Worm (Caenorhabditis elegans) whole organism, L3 larva: ENCODE results near the gene pafo-1.
A peak's percentile ranks its signal among the peaks of the same experiment; 100 is the strongest.

Experiments used
- R02D3.7 ChIP-seq: fragments of 150-350 bp; optimal IDR thresholded peaks from 2 replicates; lab custom pipeline; 2014; ENCODE audit warnings: missing biosample characterization, missing genetic modification characterization
- ZK546.5 ChIP-seq: sonication (generic microtip); optimal IDR thresholded peaks from 2 replicates; lab custom pipeline; 2017; ENCODE audit warnings: missing biosample characterization, missing genetic modification characterization
- ceh-28 ChIP-seq: fragments of 150-350 bp; optimal IDR thresholded peaks from 2 replicates; lab custom pipeline; 2014; ENCODE audit warnings: missing biosample characterization, missing genetic modification reagents, missing genetic modification characterization
- ceh-82 ChIP-seq: fragments of 150-350 bp; optimal IDR thresholded peaks from 2 replicates; lab custom pipeline; 2014; ENCODE audit warnings: missing biosample characterization, missing genetic modification characterization
- ceh-9 ChIP-seq: sonication (generic microtip); optimal IDR thresholded peaks from 2 replicates; lab custom pipeline; 2018; ENCODE audit warnings: missing biosample characterization, missing genetic modification characterization
- daf-12 ChIP-seq: fragments of 150-350 bp; optimal IDR thresholded peaks from 2 replicates; lab custom pipeline; 2014; ENCODE audit warnings: missing biosample characterization, missing genetic modification reagents, missing genetic modification characterization
- egl-5 ChIP-seq: fragments of 150-350 bp; optimal IDR thresholded peaks from 2 replicates; lab custom pipeline; 2017; ENCODE audit warnings: missing biosample characterization, missing genetic modification reagents, missing genetic modification characterization, inconsistent platforms
- elt-1 ChIP-seq: fragments of 150-350 bp; optimal IDR thresholded peaks from 2 replicates; lab custom pipeline; 2014; ENCODE audit warnings: missing biosample characterization, missing genetic modification characterization
- elt-2 ChIP-seq: sonication (generic microtip); optimal IDR thresholded peaks from 2 replicates; lab custom pipeline; 2016; ENCODE audit warnings: missing genetic modification reagents, mild to moderate bottlenecking, missing genetic modification characterization, missing compliant biosample characterization
- fkh-10 ChIP-seq: sonication (generic microtip); optimal IDR thresholded peaks from 2 replicates; lab custom pipeline; 2017; ENCODE audit warnings: missing biosample characterization, missing genetic modification reagents, missing genetic modification characterization
- fkh-2 ChIP-seq: fragments of 150-350 bp; optimal IDR thresholded peaks from 2 replicates; lab custom pipeline; 2014; ENCODE audit warnings: missing biosample characterization, missing genetic modification reagents, missing genetic modification characterization
- hmg-11 ChIP-seq: sonication (generic microtip); optimal IDR thresholded peaks from 2 replicates; lab custom pipeline; 2016; ENCODE audit warnings: missing genetic modification characterization, missing compliant biosample characterization
- jun-1 ChIP-seq: fragments of 150-350 bp; optimal IDR thresholded peaks from 2 replicates; lab custom pipeline; 2014; ENCODE audit warnings: missing biosample characterization, missing genetic modification reagents, missing genetic modification characterization
- lin-15B ChIP-seq: fragments of 150-350 bp; optimal IDR thresholded peaks from 2 replicates; lab custom pipeline; 2014; ENCODE audit warnings: missing biosample characterization, missing genetic modification characterization
- lin-39 ChIP-seq: fragments of 150-350 bp; optimal IDR thresholded peaks from 2 replicates; lab custom pipeline; 2018; ENCODE audit warnings: missing biosample characterization, missing genetic modification reagents, missing genetic modification characterization
- lsy-12 ChIP-seq: sonication (generic microtip); optimal IDR thresholded peaks from 2 replicates; lab custom pipeline; 2016; ENCODE audit warnings: mild to moderate bottlenecking, missing genetic modification characterization, missing compliant biosample characterization
- mdl-1 ChIP-seq: fragments of 150-350 bp; optimal IDR thresholded peaks from 2 replicates; lab custom pipeline; 2014; ENCODE audit warnings: missing biosample characterization, missing genetic modification characterization
- nfya-1 ChIP-seq: sonication (generic microtip); optimal IDR thresholded peaks from 2 replicates; lab custom pipeline; 2017; ENCODE audit warnings: missing genetic modification characterization, mild to moderate bottlenecking, missing compliant biosample characterization, antibody characterized with exemption, moderate library complexity; ENCODE audit not compliant: insufficient read depth
- nhr-23 ChIP-seq: fragments of 150-350 bp; optimal IDR thresholded peaks from 2 replicates; lab custom pipeline; 2014; ENCODE audit warnings: missing biosample characterization, missing genetic modification reagents, missing genetic modification characterization
- nhr-25 ChIP-seq: sonication (generic microtip); optimal IDR thresholded peaks from 2 replicates; lab custom pipeline; 2017; ENCODE audit warnings: missing biosample characterization, missing genetic modification characterization
- nhr-43 ChIP-seq: sonication (generic microtip); optimal IDR thresholded peaks from 2 replicates; lab custom pipeline; 2016; ENCODE audit warnings: mild to moderate bottlenecking, missing genetic modification characterization, missing compliant biosample characterization; ENCODE audit not compliant: poor library complexity, severe bottlenecking
- pha-4 ChIP-seq: fragments of 150-350 bp; optimal IDR thresholded peaks from 2 replicates; lab custom pipeline; 2014; ENCODE audit warnings: missing biosample characterization, missing genetic modification reagents, missing genetic modification characterization
- pqm-1 ChIP-seq: fragments of 150-350 bp; optimal IDR thresholded peaks from 2 replicates; lab custom pipeline; 2017; ENCODE audit warnings: missing biosample characterization, missing genetic modification characterization, inconsistent platforms
- sea-2 ChIP-seq: fragments of 150-350 bp; sonication (generic microtip); optimal IDR thresholded peaks from 4 replicates; lab custom pipeline; 2014; ENCODE audit warnings: missing biosample characterization, missing genetic modification reagents, missing genetic modification characterization
- skn-1 ChIP-seq: fragments of 150-350 bp; optimal IDR thresholded peaks from 2 replicates; lab custom pipeline; 2014; ENCODE audit warnings: missing biosample characterization, missing genetic modification characterization
- snpc-4 ChIP-seq: fragments of 150-350 bp; optimal IDR thresholded peaks from 2 replicates; lab custom pipeline; 2014; ENCODE audit warnings: missing biosample characterization, missing genetic modification characterization
- tbx-2 ChIP-seq: sonication (generic microtip); optimal IDR thresholded peaks from 2 replicates; lab custom pipeline; 2016; ENCODE audit warnings: mild to moderate bottlenecking, missing genetic modification characterization, missing compliant biosample characterization
- unc-39 ChIP-seq: sonication (generic microtip); optimal IDR thresholded peaks from 4 replicates; lab custom pipeline; 2017; ENCODE audit warnings: missing biosample characterization, missing genetic modification characterization
- ztf-11 ChIP-seq: fragments of 150-350 bp; optimal IDR thresholded peaks from 2 replicates; lab custom pipeline; 2014; ENCODE audit warnings: missing biosample characterization, missing genetic modification characterization

pafo-1 gene

DNA sequence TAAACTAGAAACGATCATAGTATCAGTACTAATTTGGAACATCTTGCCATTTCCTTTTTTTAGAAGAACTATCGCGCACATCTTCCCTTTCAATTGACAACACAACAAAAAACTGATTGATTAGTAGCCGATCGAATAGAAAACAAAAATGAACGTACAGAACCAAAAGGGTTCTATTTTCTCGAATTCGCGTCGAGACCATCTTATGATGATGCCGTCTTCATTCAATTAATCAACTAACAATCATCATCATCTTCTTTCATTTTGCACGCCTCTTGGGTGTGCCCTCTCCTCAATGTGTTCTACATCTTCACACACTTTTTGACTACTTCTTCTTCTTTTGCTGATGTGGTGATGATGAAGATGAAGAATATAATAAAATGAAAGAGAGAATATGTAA, 21.7 kb upstream of the pafo-1 start:
- no peak for TF ChIP-seq egl-5
- TF ChIP-seq hmg-11 (tag; lab: Kevin White, UChicago), result no peak
- TF ChIP-seq daf-12 (tag; lab: Kevin White, UChicago), result no peak

DNA sequence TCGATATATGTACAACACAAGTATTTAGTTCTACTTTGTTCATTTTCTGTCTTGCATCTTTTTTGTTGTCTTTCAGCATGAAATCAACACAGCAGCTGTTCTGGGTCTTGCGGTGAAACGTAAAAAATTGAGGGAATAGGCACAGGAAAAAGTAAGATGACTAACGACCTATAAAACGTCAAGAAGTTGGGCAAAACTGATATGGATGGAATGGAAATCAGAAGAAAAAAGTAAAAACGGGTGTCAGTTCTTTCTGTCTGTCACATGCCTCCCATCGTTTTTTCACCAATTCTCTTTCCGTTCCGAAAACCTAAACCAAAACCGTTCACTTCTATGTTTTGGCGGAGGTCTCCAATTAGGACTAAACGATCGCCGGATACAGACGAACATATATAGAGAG, 20.5 kb upstream of the pafo-1 start:
- TF ChIP-seq skn-1 (tag; lab: Kevin White, UChicago) (no peak), elt-2 (tag; lab: Kevin White, UChicago) (peak; percentile 25)

DNA sequence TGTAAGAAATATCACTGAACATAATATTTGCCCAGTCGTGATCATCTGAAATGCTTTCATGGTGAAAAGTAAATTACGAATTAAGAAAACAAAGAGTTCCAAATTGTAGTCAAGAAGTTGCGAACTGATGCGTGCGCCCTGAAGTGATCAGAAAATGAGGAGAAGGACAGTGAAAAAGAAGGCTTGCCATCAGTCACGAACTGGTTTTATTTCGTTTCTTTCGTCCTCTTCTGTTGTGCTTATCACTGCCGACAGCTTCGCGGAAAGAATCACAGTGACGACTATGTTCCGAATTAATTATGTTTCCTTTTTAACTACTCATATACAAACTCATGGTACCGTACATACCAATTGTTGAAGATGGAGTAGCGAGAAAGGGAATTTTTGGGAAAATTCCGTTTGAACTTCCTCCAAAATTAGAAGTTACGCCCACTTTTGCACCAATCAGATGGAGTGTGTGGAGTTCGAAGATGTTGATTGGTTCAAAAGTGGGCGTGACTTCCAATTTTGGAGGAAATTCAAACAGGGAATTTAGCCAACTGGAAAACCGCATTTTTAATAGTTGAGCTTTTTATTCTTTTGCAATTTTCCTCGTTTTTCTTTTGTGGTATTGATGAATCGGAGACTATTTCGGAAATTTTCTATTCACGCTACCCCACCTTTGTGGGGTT, 18.3 kb upstream of the pafo-1 start, which contains the start of gene C55A6.12:
Gene C55A6.12 (minus strand): TSS at position 51 of the 671 bp plus-strand sequence.
- TF ChIP-seq fkh-10 (no peak), ztf-11 (tag; lab: Kevin White, UChicago) (no peak), nhr-43 (peak; percentile 24), nfya-1 (tag; lab: Kevin White, UChicago) (peak; percentile 100), lin-15B (tag; lab: Kevin White, UChicago) (peak; percentile 27), fkh-2 (tag; lab: Kevin White, UChicago) (no peak)

DNA sequence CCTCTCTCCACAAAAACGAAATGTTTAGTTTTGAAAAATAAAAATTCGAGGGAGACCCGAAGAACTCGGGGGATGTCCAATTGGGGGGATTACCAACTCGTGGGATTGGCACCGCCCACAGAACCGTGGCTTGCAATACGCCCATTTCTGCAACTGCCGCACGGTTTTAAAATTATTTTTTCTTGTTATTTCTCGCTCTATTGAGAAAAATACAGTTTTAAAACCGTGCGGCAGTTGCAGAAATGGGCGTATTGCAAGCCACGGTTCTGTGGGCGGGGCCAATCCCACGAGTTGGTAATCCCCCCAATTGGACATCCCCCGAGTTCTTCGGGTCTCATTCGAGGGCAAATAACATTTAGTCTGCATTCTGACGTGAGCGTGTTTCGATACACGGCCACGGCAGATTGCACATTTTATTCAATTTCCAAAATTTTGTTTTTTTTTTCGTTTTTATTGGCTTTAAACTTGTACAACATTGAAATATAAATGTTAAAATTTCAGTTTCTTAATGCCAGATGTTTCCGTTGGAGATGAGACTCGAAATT, 16.6 kb upstream of the pafo-1 start, which contains the start of the genes C55A6.1 and C55A6.10:
Gene C55A6.1 (minus strand): TSS at position 116 of the 545 bp plus-strand sequence.
Gene C55A6.10 (plus strand): TSS at position 495 of the 545 bp plus-strand sequence.
- TF ChIP-seq elt-2 (tag; lab: Kevin White, UChicago), result peak; percentile 40
- TF ChIP-seq snpc-4 (tag; lab: Kevin White, UChicago), result peak; percentile 20
- TF ChIP-seq jun-1, result peak; percentile 44
- peak; percentile 36 for TF ChIP-seq tbx-2 (tag; lab: Kevin White, UChicago)
- TF ChIP-seq pqm-1 (tag; lab: Kevin White, UChicago), result peak; percentile 20
- TF ChIP-seq pha-4 (tag; lab: Kevin White, UChicago), result peak; percentile 66
- peak; percentile 70 for TF ChIP-seq nhr-43
- TF ChIP-seq lin-39, result peak; percentile 22
- TF ChIP-seq nhr-23 (tag; lab: Kevin White, UChicago), result peak; percentile 61
- TF ChIP-seq R02D3.7 (tag; lab: Kevin White, UChicago), result peak; percentile 44
- TF ChIP-seq elt-1 (tag; lab: Kevin White, UChicago), result peak; percentile 13
- TF ChIP-seq hmg-11 (tag; lab: Kevin White, UChicago), result peak; percentile 68
- peak; percentile 49 for TF ChIP-seq lsy-12 (tag; lab: Kevin White, UChicago)
- peak; percentile 46 for TF ChIP-seq lin-15B (tag; lab: Kevin White, UChicago)
- TF ChIP-seq nhr-25, result peak; percentile 47
- TF ChIP-seq ceh-28, result peak; percentile 61
- TF ChIP-seq fkh-10, result peak; percentile 16
- peak; percentile 83 for TF ChIP-seq nfya-1 (tag; lab: Kevin White, UChicago)
- TF ChIP-seq, all 47 proteins: peak for 18; not testable (repeated sequence) for 29

DNA sequence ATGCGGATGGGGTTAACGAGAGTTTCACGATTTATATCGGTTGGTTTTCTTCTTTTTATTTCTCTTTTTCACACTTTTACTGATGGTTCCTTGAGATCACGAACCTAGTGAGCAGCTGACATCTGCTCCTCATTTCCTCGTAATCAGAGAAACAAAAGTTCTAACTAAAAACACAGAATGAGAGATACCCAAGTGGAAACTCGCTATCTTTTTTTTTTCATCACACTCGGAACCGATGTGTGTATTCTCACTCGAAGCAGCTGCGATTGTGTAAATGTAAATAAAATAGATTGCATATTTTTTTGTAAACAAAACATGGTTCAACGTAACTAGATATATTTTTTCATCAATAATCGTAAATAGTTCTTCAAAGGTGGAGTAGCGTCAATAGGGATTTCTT, 15.2 kb upstream of the pafo-1 start:
- no peak for TF ChIP-seq unc-39 (tag; lab: Kevin White, UChicago)
- no peak for TF ChIP-seq ceh-9 (tag; lab: Kevin White, UChicago)
- TF ChIP-seq mdl-1 (tag; lab: Kevin White, UChicago), result no peak
- TF ChIP-seq daf-12 (tag; lab: Kevin White, UChicago), result no peak
- TF ChIP-seq nfya-1 (tag; lab: Kevin White, UChicago), result peak; percentile 18
- peak; percentile 84 for TF ChIP-seq pha-4 (tag; lab: Kevin White, UChicago)
- peak; percentile 48 for TF ChIP-seq egl-5
- TF ChIP-seq sea-2 (GFP tag; lab: Kevin White, UChicago), result no peak
- TF ChIP-seq R02D3.7 (tag; lab: Kevin White, UChicago), result no peak
- no peak for TF ChIP-seq ztf-11 (tag; lab: Kevin White, UChicago)
- no peak for TF ChIP-seq tbx-2 (tag; lab: Kevin White, UChicago)
- no peak for TF ChIP-seq elt-1 (tag; lab: Kevin White, UChicago)
- no peak for TF ChIP-seq ZK546.5 (tag; lab: Kevin White, UChicago)
- TF ChIP-seq, all 47 proteins: peak for 3

DNA sequence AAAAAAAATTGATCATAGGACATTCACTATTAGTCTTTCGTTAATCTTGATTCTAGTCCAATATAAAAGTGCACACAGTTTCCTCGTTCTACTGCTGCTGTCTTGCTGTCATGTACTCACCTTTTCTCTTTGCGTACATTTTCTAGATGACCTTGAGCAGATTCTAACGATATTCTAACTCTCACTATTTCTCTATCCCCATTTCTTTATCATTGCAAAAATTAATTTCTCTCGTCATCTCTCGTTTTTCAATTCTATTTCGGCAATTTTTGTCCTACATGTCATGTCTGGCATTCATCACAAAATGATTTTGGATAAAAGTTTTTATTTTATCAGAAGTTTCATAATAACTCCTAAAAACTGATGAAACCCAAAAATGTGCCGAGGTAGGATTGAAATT, 12.7 kb upstream of the pafo-1 start, which contains the start of gene ttll-5:
Gene ttll-5 (plus strand): TSS at position 288 of the 400 bp plus-strand sequence.
- TF ChIP-seq ceh-82 (tag; lab: Kevin White, UChicago), result no peak
- peak; percentile 83 for TF ChIP-seq nhr-25
